Worm (Caenorhabditis elegans) whole organism, young adult: Measurements from ENCODE around the gene miz-1.

ENCODE experiments used
- ceh-40 ChIP-seq: fragments of 200-800 bp; sonication (Bioruptor generic); IDR thresholded peaks from 2 replicates; pipeline ENCODE4 v1.3.6; 2022; ENCODE audit warnings: missing genetic modification characterization, missing compliant biosample characterization
- ets-4 ChIP-seq: fragments of 200-800 bp; sonication (Bioruptor generic); optimal IDR thresholded peaks from 2 replicates; lab custom pipeline; 2018; ENCODE audit warnings: mild to moderate bottlenecking, missing genetic modification characterization, missing compliant biosample characterization
- lin-40 ChIP-seq: sonication (generic microtip); optimal IDR thresholded peaks from 2 replicates; lab custom pipeline; 2016; ENCODE audit warnings: missing genetic modification characterization, mild to moderate bottlenecking, missing compliant biosample characterization, missing genotype, missing genetic modification reagents
- snpc-3.4 ChIP-seq: sonication (generic microtip); optimal IDR thresholded peaks from 2 replicates; lab custom pipeline; 2017; ENCODE audit warnings: missing genetic modification characterization, mild to moderate bottlenecking, missing compliant biosample characterization, antibody characterized with exemption, moderate library complexity, missing genotype, missing genetic modification reagents

ce11 chrIV:10869642-10870041 is 57.4 kb downstream of the miz-1 start:
- TF ChIP-seq ceh-40 (GFP tag; lab: Robert Waterston, UW) (no peak), ets-4 (no peak), lin-40 (tag; lab: Kevin White, UChicago) (no peak), snpc-3.4 (tag; lab: Kevin White, UChicago) (no peak)
